Worm (Caenorhabditis elegans) whole organism, L4 larva: Measurements from ENCODE around the gene ndx-9.

Experiments used
- D1046.2 ChIP-seq: fragments of 200-800 bp; sonication (Bioruptor generic); IDR thresholded peaks from 2 replicates; pipeline ENCODE4 v1.3.6; 2022; ENCODE audit warnings: missing genetic modification characterization, missing compliant biosample characterization
- F49E8.2 ChIP-seq: sonication (generic microtip); optimal IDR thresholded peaks from 2 replicates; lab custom pipeline; 2016; ENCODE audit warnings: missing compliant biosample characterization, mild to moderate bottlenecking, missing genetic modification characterization, borderline replicate concordance
- T20F7.1 ChIP-seq: fragments of 200-800 bp; sonication (Bioruptor generic); optimal IDR thresholded peaks from 2 replicates; lab custom pipeline; 2018; ENCODE audit warnings: mild to moderate bottlenecking, missing genetic modification characterization, missing compliant biosample characterization
- T26A8.4 ChIP-seq: fragments of 200-800 bp; sonication (Bioruptor generic); IDR thresholded peaks from 2 replicates; pipeline ENCODE4 v1.3.6; 2022; ENCODE audit warnings: missing genetic modification characterization, missing compliant biosample characterization
- aha-1 ChIP-seq: fragments of 150-350 bp; peaks from one replicate; lab custom pipeline; 2014; ENCODE audit warnings: missing biosample characterization, missing genetic modification characterization
- ceh-20 ChIP-seq: fragments of 200-800 bp; sonication (Bioruptor generic); IDR thresholded peaks from 2 replicates; pipeline ENCODE4 v1.3.6; 2022; ENCODE audit warnings: missing genetic modification reagents, missing genetic modification characterization, missing compliant biosample characterization
- ceh-82 ChIP-seq: sonication (generic microtip); optimal IDR thresholded peaks from 2 replicates; lab custom pipeline; 2017; ENCODE audit warnings: missing biosample characterization, missing genetic modification characterization
- ces-1 ChIP-seq: fragments of 150-350 bp; sonication (generic microtip); optimal IDR thresholded peaks from 4 replicates; lab custom pipeline; 2014; ENCODE audit warnings: missing biosample characterization, missing genetic modification reagents, missing genetic modification characterization
- daf-19 ChIP-seq: fragments of 200-800 bp; sonication (Bioruptor generic); conservative IDR thresholded peaks from 2 replicates; pipeline ENCODE4 v1.3.6; 2022; ENCODE audit warnings: missing genetic modification characterization, missing compliant biosample characterization
- dmd-6 ChIP-seq: fragments of 200-800 bp; sonication (Bioruptor generic); IDR thresholded peaks from 2 replicates; pipeline ENCODE4 v1.3.6; 2022; ENCODE audit warnings: missing genetic modification reagents, missing genetic modification characterization, missing compliant biosample characterization
- dve-1 ChIP-seq: sonication (generic microtip); optimal IDR thresholded peaks from 2 replicates; lab custom pipeline; 2017; ENCODE audit warnings: antibody characterized with exemption, mild to moderate bottlenecking, missing genetic modification characterization, missing compliant biosample characterization; ENCODE audit not compliant: insufficient read depth
- fkh-10 ChIP-seq: fragments of 150-350 bp; optimal IDR thresholded peaks from 2 replicates; lab custom pipeline; 2014; ENCODE audit warnings: missing biosample characterization, missing genetic modification reagents, missing genetic modification characterization
- hlh-11 ChIP-seq: fragments of 200-800 bp; sonication (Bioruptor generic); optimal IDR thresholded peaks from 2 replicates; lab custom pipeline; 2018; ENCODE audit warnings: mild to moderate bottlenecking, missing genetic modification characterization, missing compliant biosample characterization
- hlh-30 ChIP-seq: sonication (generic microtip); optimal IDR thresholded peaks from 2 replicates; lab custom pipeline; 2017; ENCODE audit warnings: antibody characterized with exemption, mild to moderate bottlenecking, missing genetic modification characterization, missing compliant biosample characterization; ENCODE audit not compliant: insufficient read depth
- lin-1 ChIP-seq: fragments of 200-800 bp; sonication (Bioruptor generic); IDR thresholded peaks from 2 replicates; pipeline ENCODE4 v1.3.6; 2022; ENCODE audit warnings: missing genetic modification reagents, missing genetic modification characterization, missing compliant biosample characterization
- lin-15B ChIP-seq: fragments of 150-350 bp; sonication (generic microtip); optimal IDR thresholded peaks from 3 replicates; lab custom pipeline; 2014; ENCODE audit warnings: missing biosample characterization, missing genetic modification characterization
- lin-29 ChIP-seq: fragments of 200-800 bp; sonication (Bioruptor generic); IDR thresholded peaks from 2 replicates; pipeline ENCODE4 v1.3.6; 2022; ENCODE audit warnings: missing genetic modification reagents, missing genetic modification characterization, missing compliant biosample characterization
- lin-38 ChIP-seq: fragments of 200-800 bp; sonication (Bioruptor generic); IDR thresholded peaks from 2 replicates; pipeline ENCODE4 v1.3.6; 2022; ENCODE audit warnings: missing genetic modification reagents, missing genetic modification characterization, missing compliant biosample characterization
- lsy-2 ChIP-seq, 2 experiments: fragments of 150-350 bp in 1 of 2; sonication (generic microtip) in 1 of 2; optimal IDR thresholded peaks; 2 replicates each; lab custom pipeline; 2014 to 2017; ENCODE audit warnings: missing biosample characterization in 2 of 2, missing genetic modification characterization in 2 of 2
- madf-5 ChIP-seq, 2 experiments: fragments of 200-800 bp; sonication (Bioruptor generic); IDR thresholded peaks; 2 replicates each; pipeline ENCODE4 v1.3.6; 2022; ENCODE audit warnings: missing compliant biosample characterization in 2 of 2, missing genetic modification characterization in 2 of 2
- mdl-1 ChIP-seq, 2 experiments: fragments of 150-350 bp in 1 of 2; sonication (generic microtip) in 1 of 2; optimal IDR thresholded peaks; 2 replicates each; lab custom pipeline; 2014 to 2017; ENCODE audit warnings: missing biosample characterization in 2 of 2, missing genetic modification characterization in 2 of 2
- mep-1 ChIP-seq: fragments of 150-350 bp; sonication (generic microtip); optimal IDR thresholded peaks from 3 replicates; lab custom pipeline; 2014; ENCODE audit warnings: missing biosample characterization, missing genetic modification characterization
- mes-2 ChIP-seq: sonication (generic microtip); optimal IDR thresholded peaks from 2 replicates; lab custom pipeline; 2016; ENCODE audit warnings: missing genotype, mild to moderate bottlenecking, missing genetic modification characterization, missing compliant biosample characterization; ENCODE audit not compliant: poor library complexity, severe bottlenecking
- mxl-2 ChIP-seq: fragments of 200-800 bp; sonication (Bioruptor generic); conservative IDR thresholded peaks from 2 replicates; pipeline ENCODE4 v1.3.6; 2022; ENCODE audit warnings: missing genetic modification reagents, missing genetic modification characterization, missing compliant biosample characterization
- mxl-3 ChIP-seq: fragments of 200-800 bp; sonication (Bioruptor generic); optimal IDR thresholded peaks from 2 replicates; lab custom pipeline; 2018; ENCODE audit warnings: mild to moderate bottlenecking, missing genetic modification characterization, missing compliant biosample characterization
- nhr-237 ChIP-seq: sonication (generic microtip); optimal IDR thresholded peaks from 2 replicates; lab custom pipeline; 2017; ENCODE audit warnings: missing biosample characterization, missing genetic modification characterization
- nhr-25 ChIP-seq: sonication (generic microtip); optimal IDR thresholded peaks from 2 replicates; lab custom pipeline; 2017; ENCODE audit warnings: missing genetic modification characterization, mild to moderate bottlenecking, missing compliant biosample characterization, antibody characterized with exemption, moderate library complexity, borderline replicate concordance; ENCODE audit not compliant: insufficient read depth
- nhr-28 ChIP-seq: fragments of 150-350 bp; optimal IDR thresholded peaks from 2 replicates; lab custom pipeline; 2014; ENCODE audit warnings: missing biosample characterization, missing genetic modification characterization
- nhr-41 ChIP-seq: fragments of 200-800 bp; sonication (Bioruptor generic); IDR thresholded peaks from 2 replicates; pipeline ENCODE4 v1.3.6; 2022; ENCODE audit warnings: missing genetic modification reagents, missing genetic modification characterization, missing compliant biosample characterization
- nhr-42 ChIP-seq: fragments of 200-800 bp; sonication (Bioruptor generic); IDR thresholded peaks from 2 replicates; pipeline ENCODE4 v1.3.6; 2022; ENCODE audit warnings: missing genetic modification characterization, missing compliant biosample characterization
- nhr-48 ChIP-seq: sonication (generic microtip); optimal IDR thresholded peaks from 2 replicates; lab custom pipeline; 2016; ENCODE audit warnings: mild to moderate bottlenecking, missing genetic modification characterization, missing compliant biosample characterization
- nhr-6 ChIP-seq: fragments of 150-350 bp; optimal IDR thresholded peaks from 2 replicates; lab custom pipeline; 2014; ENCODE audit warnings: missing biosample characterization, missing genetic modification characterization
- nhr-76 ChIP-seq: fragments of 150-350 bp; optimal IDR thresholded peaks from 2 replicates; lab custom pipeline; 2014; ENCODE audit warnings: missing biosample characterization, missing genetic modification characterization
- nhr-77 ChIP-seq: fragments of 150-350 bp; optimal IDR thresholded peaks from 2 replicates; lab custom pipeline; 2014; ENCODE audit warnings: missing biosample characterization, missing genetic modification characterization
- php-3 ChIP-seq: fragments of 200-800 bp; sonication (Bioruptor generic); IDR thresholded peaks from 2 replicates; pipeline ENCODE4 v1.3.6; 2022; ENCODE audit warnings: missing genetic modification reagents, missing genetic modification characterization, missing compliant biosample characterization
- set-16 ChIP-seq: fragments of 200-800 bp; sonication (Bioruptor generic); IDR thresholded peaks from 2 replicates; pipeline ENCODE4 v1.3.6; 2022; ENCODE audit warnings: missing genetic modification reagents, missing genetic modification characterization, missing compliant biosample characterization
- skn-1 ChIP-seq: fragments of 150-350 bp; optimal IDR thresholded peaks from 2 replicates; lab custom pipeline; 2014; ENCODE audit warnings: missing biosample characterization, missing genetic modification characterization
- snpc-1.2 ChIP-seq: fragments of 200-800 bp; sonication (Bioruptor generic); IDR thresholded peaks from 2 replicates; pipeline ENCODE4 v1.3.6; 2022; ENCODE audit warnings: missing genetic modification reagents, missing genetic modification characterization, missing compliant biosample characterization
- tra-1 ChIP-seq: fragments of 200-800 bp; sonication (Bioruptor generic); IDR thresholded peaks from 2 replicates; pipeline ENCODE4 v1.3.6; 2022; ENCODE audit warnings: missing genetic modification reagents, missing genetic modification characterization, missing compliant biosample characterization
- unc-39 ChIP-seq: sonication (generic microtip); optimal IDR thresholded peaks from 2 replicates; lab custom pipeline; 2017; ENCODE audit warnings: missing biosample characterization, missing genetic modification characterization
- unc-62 ChIP-seq, 3 experiments: fragments of 150-350 bp in 1 of 3; sonication (generic microtip); optimal IDR thresholded peaks in 2 of 3; peaks in 1 of 3; 1 replicate in 1 of 3; 2 replicates in 2 of 3; lab custom pipeline; 2014 to 2017; ENCODE audit warnings: missing biosample characterization in 3 of 3, missing genetic modification characterization in 3 of 3, missing genetic modification reagents in 3 of 3, missing genotype in 1 of 3
- zag-1 ChIP-seq: fragments of 150-350 bp; optimal IDR thresholded peaks from 2 replicates; lab custom pipeline; 2014; ENCODE audit warnings: missing biosample characterization, missing genetic modification characterization

Gene ndx-9

DNA sequence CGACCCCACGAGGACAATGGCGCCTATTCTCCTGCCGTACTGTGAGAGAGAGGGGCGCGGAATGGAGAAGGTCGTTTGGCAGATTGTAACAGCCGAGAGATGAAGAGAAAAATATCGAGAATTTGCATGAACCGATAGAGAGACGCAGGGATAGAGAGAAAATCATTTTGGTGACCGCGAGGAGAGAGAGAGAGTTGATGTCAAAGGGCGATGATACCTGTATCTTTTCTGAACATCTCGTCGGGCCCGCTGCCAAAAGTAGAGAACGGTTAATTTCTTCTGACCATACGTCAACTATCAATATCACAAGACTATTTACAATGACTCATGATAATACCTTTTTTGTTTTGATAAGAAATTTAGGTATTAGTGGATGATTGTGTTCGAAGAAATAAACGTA is 35.9 kb downstream of the ndx-9 start:
- TF ChIP-seq ceh-20 (GFP tag; lab: Robert Waterston, UW) (peak; percentile 36; the same call in 1 of the 2 replicates), daf-19 (GFP tag; lab: Robert Waterston, UW) (no peak), nhr-28 (peak; percentile 70), aha-1 (peak; percentile 50), hlh-11 (tag; lab: Kevin White, UChicago) (peak; percentile 68), set-16 (no peak), mdl-1 (tag; optimal IDR thresholded peaks at IDR 0.05; lab: Kevin White, UChicago) (peak in 1 of 2 experiments; percentile 46), dmd-6 (peak; percentile 55), T20F7.1 (no peak), mxl-3 (GFP tag; lab: Kevin White, UChicago) (peak; percentile 33), mep-1 (tag; lab: Kevin White, UChicago) (peak; percentile 66), lin-29 (GFP tag; lab: Robert Waterston, UW) (no peak), dve-1 (peak; percentile 22), lin-38 (no peak), nhr-41 (GFP tag; lab: Robert Waterston, UW) (0 out of 2 replicates have a peak, but pooled peaks have one; percentile 31), hlh-30 (tag; lab: Kevin White, UChicago) (peak; percentile 77), mes-2 (tag; lab: Kevin White, UChicago) (peak; percentile 52), nhr-25 (peak; percentile 83), D1046.2 (GFP tag; lab: Robert Waterston, UW) (0 out of 2 replicates have a peak, but pooled peaks have one; percentile 33), nhr-42 (GFP tag; lab: Robert Waterston, UW) (no peak), nhr-6 (tag; lab: Kevin White, UChicago) (peak; percentile 19), nhr-77 (peak; percentile 15), tra-1 (GFP tag; lab: Robert Waterston, UW) (0 out of 2 replicates have a peak, but pooled peaks have one; percentile 51), lsy-2 (tag; optimal IDR thresholded peaks at IDR 0.05; lab: Kevin White, UChicago) (peak in 1 of 2 experiments; percentile 48)

DNA sequence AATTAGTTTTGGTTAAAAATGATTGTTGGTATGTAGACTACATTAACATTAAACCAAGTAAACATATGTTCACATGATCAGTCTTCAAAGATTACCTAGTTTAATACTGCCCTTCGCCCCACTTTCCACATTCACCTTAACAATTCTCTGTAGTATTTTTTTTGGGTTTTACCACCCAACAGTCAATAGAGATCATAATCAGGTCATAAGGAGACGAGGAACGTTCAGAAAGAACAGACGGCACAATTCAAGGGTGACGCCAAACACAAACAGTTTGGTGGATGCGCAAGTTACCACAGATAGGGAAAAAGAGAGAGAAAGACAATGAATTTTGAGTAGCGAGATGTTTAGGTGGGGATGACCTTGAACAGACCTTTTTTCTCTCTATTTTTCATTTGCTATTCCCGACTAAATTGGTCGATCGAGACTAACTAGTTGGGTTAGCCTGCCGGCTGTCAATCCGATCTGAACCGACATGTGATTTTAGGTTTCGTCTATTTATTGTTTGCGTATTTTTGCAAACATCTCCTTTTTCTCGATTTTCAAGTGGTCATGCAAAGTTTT is 40.1 kb downstream of the ndx-9 start:
- TF ChIP-seq hlh-11 (tag; lab: Kevin White, UChicago) (peak; percentile 17), set-16 (no peak), dve-1 (peak; percentile 23), madf-5 (GFP tag; IDR thresholded peaks at IDR 0.05; lab: Robert Waterston, UW) (no peak), nhr-25 (peak; percentile 71), nhr-237 (no peak), dmd-6 (0 out of 2 replicates have a peak, but pooled peaks have one; percentile 5), unc-62 (GFP tag; optimal IDR thresholded peaks at IDR 0.05 in 1 of 2; lab: Kevin White, UChicago) (peak in 1 of 2 experiments; percentile 95), unc-62 (tag; optimal IDR thresholded peaks at IDR 0.05; lab: Kevin White, UChicago) (no peak), nhr-6 (tag; lab: Kevin White, UChicago) (no peak), hlh-30 (tag; lab: Kevin White, UChicago) (peak; percentile 26), mxl-3 (GFP tag; lab: Kevin White, UChicago) (peak; percentile 28), nhr-28 (peak; percentile 65)

DNA sequence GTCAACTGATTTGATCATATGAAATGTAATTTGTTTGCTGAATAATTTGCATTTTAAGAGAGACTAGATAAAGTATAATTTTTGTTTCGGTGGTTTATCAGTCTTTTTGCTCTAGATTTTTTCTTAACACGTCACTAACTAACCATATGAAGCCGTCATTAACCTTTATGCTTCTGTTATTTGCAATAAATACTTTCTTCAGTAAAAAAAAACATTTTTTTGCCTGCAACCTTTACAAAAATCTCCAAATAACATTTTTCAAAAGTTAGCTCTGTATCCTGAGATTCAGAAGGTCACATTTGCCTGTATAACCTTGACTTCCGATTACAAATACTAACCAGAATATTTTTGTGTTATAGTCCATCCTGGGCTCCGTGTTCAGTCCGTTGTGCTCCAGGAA is 41.1 kb downstream of the ndx-9 start:
- TF ChIP-seq hlh-30 (tag; lab: Kevin White, UChicago) (no peak), aha-1 (peak; percentile 91), nhr-77 (no peak), mxl-2 (no peak)

DNA sequence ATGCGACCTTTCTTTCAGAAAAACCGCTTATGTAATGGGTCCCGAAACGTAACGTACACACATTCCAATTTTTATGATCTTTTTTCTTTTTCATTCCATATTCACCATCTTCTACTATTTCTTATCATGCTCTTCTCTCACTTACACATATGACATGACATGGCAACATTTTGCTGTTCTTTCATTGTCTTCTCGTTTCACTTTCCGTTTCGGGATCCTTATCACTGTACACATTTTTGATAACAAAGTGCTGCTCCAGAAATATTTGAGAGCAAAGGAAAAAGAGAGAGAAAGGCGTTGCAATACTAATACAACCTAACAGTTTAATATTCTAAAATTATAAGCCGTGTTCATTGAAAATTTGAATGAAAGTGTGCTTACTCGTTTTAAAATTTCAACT is 41.5 kb downstream of the ndx-9 start:
- TF ChIP-seq skn-1 (tag; lab: Kevin White, UChicago), result no peak
- no peak for TF ChIP-seq madf-5 (GFP tag; IDR thresholded peaks at IDR 0.05; lab: Robert Waterston, UW)
- TF ChIP-seq ceh-82 (tag; lab: Kevin White, UChicago), result no peak
- TF ChIP-seq ces-1 (GFP tag; lab: Kevin White, UChicago), result no peak
- TF ChIP-seq nhr-48 (tag; lab: Kevin White, UChicago), result peak; percentile 2
- peak; percentile 30 for TF ChIP-seq hlh-30 (tag; lab: Kevin White, UChicago)
- peak; percentile 90 for TF ChIP-seq nhr-28
- TF ChIP-seq unc-39 (tag; lab: Kevin White, UChicago), result no peak
- TF ChIP-seq nhr-76 (tag; lab: Kevin White, UChicago), result no peak
- no peak for TF ChIP-seq mes-2 (tag; lab: Kevin White, UChicago)
- peak; percentile 59; the same call in 1 of the 2 replicates for TF ChIP-seq tra-1 (GFP tag; lab: Robert Waterston, UW)
- no peak for TF ChIP-seq fkh-10 (GFP tag; lab: Kevin White, UChicago)
- no peak for TF ChIP-seq php-3 (GFP tag; lab: Robert Waterston, UW)
- TF ChIP-seq nhr-6 (tag; lab: Kevin White, UChicago), result peak; percentile 13
- TF ChIP-seq F49E8.2 (tag; lab: Kevin White, UChicago), result no peak
- TF ChIP-seq nhr-77, result peak; percentile 47
- TF ChIP-seq mdl-1 (tag; optimal IDR thresholded peaks at IDR 0.05; lab: Kevin White, UChicago), result no peak
- no peak for TF ChIP-seq zag-1 (tag; lab: Kevin White, UChicago)
- 0 out of 2 replicates have a peak, but pooled peaks have one; percentile 37 for TF ChIP-seq lin-1
- no peak for TF ChIP-seq lin-15B (tag; lab: Kevin White, UChicago)
- TF ChIP-seq snpc-1.2 (GFP tag; lab: Robert Waterston, UW), result no peak
- TF ChIP-seq T26A8.4 (GFP tag; lab: Robert Waterston, UW), result no peak
